Worm (Caenorhabditis elegans) whole organism, mixed stage, embryonic: Measurements from ENCODE around the gene col-170.

Source experiments
- elt-3 ChIP-seq: fragments of 150-350 bp; optimal IDR thresholded peaks from 2 replicates; lab custom pipeline; 2014; ENCODE audit warnings: missing biosample characterization, missing genetic modification characterization
- lin-13 ChIP-seq: fragments of 150-350 bp; optimal IDR thresholded peaks from 2 replicates; lab custom pipeline; 2014; ENCODE audit warnings: missing biosample characterization, missing genetic modification characterization
- lsy-2 ChIP-seq: fragments of 150-350 bp; optimal IDR thresholded peaks from 2 replicates; lab custom pipeline; 2014; ENCODE audit warnings: missing biosample characterization, missing genetic modification characterization
- mls-2 ChIP-seq: sonication (generic microtip); optimal IDR thresholded peaks from 2 replicates; lab custom pipeline; 2016; ENCODE audit warnings: mild to moderate bottlenecking, missing genetic modification characterization, moderate library complexity, missing compliant biosample characterization
- nhr-12 ChIP-seq: fragments of 150-350 bp; optimal IDR thresholded peaks from 2 replicates; lab custom pipeline; 2014; ENCODE audit warnings: missing biosample characterization, missing genetic modification characterization
- nhr-28 ChIP-seq: fragments of 150-350 bp; optimal IDR thresholded peaks from 2 replicates; lab custom pipeline; 2014; ENCODE audit warnings: missing biosample characterization, missing genetic modification characterization
- sptf-1 ChIP-seq: sonication (generic microtip); optimal IDR thresholded peaks from 2 replicates; lab custom pipeline; 2017; ENCODE audit warnings: mild to moderate bottlenecking, missing genetic modification characterization, moderate library complexity, missing compliant biosample characterization
- unc-39 ChIP-seq: fragments of 150-350 bp; optimal IDR thresholded peaks from 2 replicates; lab custom pipeline; 2014; ENCODE audit warnings: missing biosample characterization, missing genetic modification characterization
- unc-62 ChIP-seq: fragments of 150-350 bp; optimal IDR thresholded peaks from 2 replicates; lab custom pipeline; 2014; ENCODE audit warnings: missing biosample characterization, missing genetic modification reagents, missing genetic modification characterization

- no peak for TF ChIP-seq nhr-28
- no peak for TF ChIP-seq unc-62
- TF ChIP-seq mls-2 (tag; lab: Kevin White, UChicago): no peak
- no peak for TF ChIP-seq sptf-1 (tag; lab: Kevin White, UChicago)
- TF ChIP-seq nhr-12: no peak
- TF ChIP-seq lsy-2: no peak
- TF ChIP-seq lin-13 (tag; lab: Kevin White, UChicago): no peak
- no peak for TF ChIP-seq elt-3 (tag; lab: Kevin White, UChicago)
- TF ChIP-seq unc-39 (tag; lab: Kevin White, UChicago): no peak
These were observed 3.1 kb downstream of the col-170 start for ce11 chrX:6334602-6335001.
